Worm (Caenorhabditis elegans) whole organism, young adult: ENCODE results near the gene Y71H2AM.6.

Source experiments
- B0035.1 ChIP-seq: sonication (generic microtip); optimal IDR thresholded peaks from 2 replicates; lab custom pipeline; 2016; ENCODE audit warnings: missing genetic modification characterization, mild to moderate bottlenecking, missing compliant biosample characterization, missing genotype, missing genetic modification reagents
- B0336.3 ChIP-seq: fragments of 200-800 bp; sonication (Bioruptor generic); IDR thresholded peaks from 2 replicates; pipeline ENCODE4 v1.3.6; 2022; ENCODE audit warnings: missing genetic modification characterization, missing compliant biosample characterization
- C06A6.2 ChIP-seq: fragments of 200-800 bp; sonication (Bioruptor generic); conservative IDR thresholded peaks from 2 replicates; pipeline ENCODE4 v1.3.6; 2022; ENCODE audit warnings: missing genetic modification characterization, missing compliant biosample characterization
- D2030.7 ChIP-seq: fragments of 200-800 bp; sonication (Bioruptor generic); IDR thresholded peaks from 2 replicates; pipeline ENCODE4 v1.3.6; 2022; ENCODE audit warnings: missing genetic modification reagents, missing genetic modification characterization, missing compliant biosample characterization
- F22D6.2 ChIP-seq: sonication (generic microtip); optimal IDR thresholded peaks from 2 replicates; lab custom pipeline; 2016; ENCODE audit warnings: mild to moderate bottlenecking, missing genetic modification characterization, missing compliant biosample characterization
- F52B5.7 ChIP-seq: sonication (generic microtip); optimal IDR thresholded peaks from 2 replicates; lab custom pipeline; 2016; ENCODE audit warnings: mild to moderate bottlenecking, missing genetic modification characterization, missing compliant biosample characterization
- K11D2.4 ChIP-seq: fragments of 200-800 bp; sonication (Bioruptor generic); IDR thresholded peaks from 2 replicates; pipeline ENCODE4 v1.3.6; 2022; ENCODE audit warnings: missing genetic modification reagents, missing genetic modification characterization, missing compliant biosample characterization
- K12H6.12 ChIP-seq: fragments of 200-800 bp; sonication (Bioruptor generic); optimal IDR thresholded peaks from 2 replicates; lab custom pipeline; 2018; ENCODE audit warnings: mild to moderate bottlenecking, missing genetic modification characterization, missing compliant biosample characterization
- Y53F4B.3 ChIP-seq: fragments of 200-800 bp; sonication (Bioruptor generic); IDR thresholded peaks from 2 replicates; pipeline ENCODE4 v1.3.6; 2022; ENCODE audit warnings: missing genetic modification reagents, missing genetic modification characterization, missing compliant biosample characterization
- Y56A3A.18 ChIP-seq: fragments of 200-800 bp; sonication (Bioruptor generic); IDR thresholded peaks from 2 replicates; pipeline ENCODE4 v1.3.6; 2022; ENCODE audit warnings: missing genetic modification reagents, missing genetic modification characterization, missing compliant biosample characterization
- Y79H2A.3 ChIP-seq: fragments of 200-800 bp; sonication (Bioruptor generic); conservative IDR thresholded peaks from 2 replicates; pipeline ENCODE4 v1.3.6; 2022; ENCODE audit warnings: missing genetic modification reagents, missing genetic modification characterization, missing compliant biosample characterization
- ama-1 ChIP-seq, 3 experiments: fragments of 150-350 bp in 1 of 3; sonication (generic microtip) in 2 of 3; optimal IDR thresholded peaks; 2 replicates each; lab custom pipeline; 2014 to 2018; ENCODE audit warnings: missing biosample characterization in 2 of 3, missing genetic modification characterization in 2 of 3, missing genetic modification reagents in 2 of 3
- atf-7 ChIP-seq: sonication (generic microtip); optimal IDR thresholded peaks from 2 replicates; lab custom pipeline; 2017; ENCODE audit warnings: mild to moderate bottlenecking, missing genetic modification characterization, missing compliant biosample characterization
- athp-1 ChIP-seq: sonication (generic microtip); optimal IDR thresholded peaks from 2 replicates; lab custom pipeline; 2017; ENCODE audit warnings: mild to moderate bottlenecking, missing genetic modification characterization, missing compliant biosample characterization
- cebp-1 ChIP-seq, 2 experiments: fragments of 200-800 bp in 1 of 2; sonication (Bioruptor generic) in 1 of 2; sonication (generic microtip) in 1 of 2; IDR thresholded peaks in 1 of 2; optimal IDR thresholded peaks in 1 of 2; 2 replicates each; pipeline versions ENCODE4 v1.3.6 to Lab custom; 2017 to 2022; ENCODE audit warnings: missing compliant biosample characterization in 2 of 2, missing genetic modification characterization in 2 of 2, mild to moderate bottlenecking in 1 of 2, missing genetic modification reagents in 1 of 2, moderate library complexity in 1 of 2
- cebp-2 ChIP-seq: fragments of 200-800 bp; sonication (Bioruptor generic); IDR thresholded peaks from 2 replicates; pipeline ENCODE4 v1.3.6; 2022; ENCODE audit warnings: missing genetic modification characterization, missing compliant biosample characterization
- ceh-100 ChIP-seq: fragments of 200-800 bp; sonication (Bioruptor generic); IDR thresholded peaks from 2 replicates; pipeline ENCODE4 v1.3.6; 2022; ENCODE audit warnings: missing genetic modification reagents, missing genetic modification characterization, missing compliant biosample characterization
- ceh-40 ChIP-seq: fragments of 200-800 bp; sonication (Bioruptor generic); IDR thresholded peaks from 2 replicates; pipeline ENCODE4 v1.3.6; 2022; ENCODE audit warnings: missing genetic modification characterization, missing compliant biosample characterization
- ceh-58 ChIP-seq: fragments of 200-800 bp; sonication (Bioruptor generic); IDR thresholded peaks from 2 replicates; pipeline ENCODE4 v1.3.6; 2022; ENCODE audit warnings: missing genetic modification characterization, missing compliant biosample characterization
- dpff-1 ChIP-seq: sonication (generic microtip); optimal IDR thresholded peaks from 2 replicates; lab custom pipeline; 2017; ENCODE audit warnings: mild to moderate bottlenecking, missing genetic modification characterization, missing compliant biosample characterization
- egrh-3 ChIP-seq: fragments of 200-800 bp; sonication (Bioruptor generic); IDR thresholded peaks from 2 replicates; pipeline ENCODE4 v1.3.6; 2022; ENCODE audit warnings: missing genetic modification reagents, missing genetic modification characterization, missing compliant biosample characterization
- ets-4 ChIP-seq: fragments of 200-800 bp; sonication (Bioruptor generic); optimal IDR thresholded peaks from 2 replicates; lab custom pipeline; 2018; ENCODE audit warnings: mild to moderate bottlenecking, missing genetic modification characterization, missing compliant biosample characterization
- fkh-3 ChIP-seq: sonication (generic microtip); optimal IDR thresholded peaks from 2 replicates; lab custom pipeline; 2016; ENCODE audit warnings: mild to moderate bottlenecking, missing genetic modification characterization, missing compliant biosample characterization
- hmg-1.2 ChIP-seq: fragments of 200-800 bp; sonication (Bioruptor generic); IDR thresholded peaks from 2 replicates; pipeline ENCODE4 v1.3.6; 2022; ENCODE audit warnings: missing genetic modification reagents, missing genetic modification characterization, missing compliant biosample characterization
- hmg-20 ChIP-seq: fragments of 200-800 bp; sonication (Bioruptor generic); IDR thresholded peaks from 2 replicates; pipeline ENCODE4 v1.3.6; 2022; ENCODE audit warnings: missing genetic modification reagents, missing genetic modification characterization, missing compliant biosample characterization
- hsf-1 ChIP-seq: fragments of 200-800 bp; sonication (Bioruptor generic); IDR thresholded peaks from 2 replicates; pipeline ENCODE4 v1.3.6; 2022; ENCODE audit warnings: missing genetic modification reagents, missing genetic modification characterization, missing compliant biosample characterization
- let-526 ChIP-seq: fragments of 200-800 bp; sonication (Bioruptor generic); IDR thresholded peaks from 2 replicates; pipeline ENCODE4 v1.3.6; 2022; ENCODE audit warnings: missing genetic modification reagents, missing genetic modification characterization, missing compliant biosample characterization
- let-607 ChIP-seq, 2 experiments: fragments of 200-800 bp in 1 of 2; sonication (Bioruptor generic) in 1 of 2; sonication (generic microtip) in 1 of 2; optimal IDR thresholded peaks; 2 replicates each; lab custom pipeline; 2016 to 2018; ENCODE audit warnings: mild to moderate bottlenecking in 2 of 2, missing compliant biosample characterization in 2 of 2, missing genetic modification characterization in 2 of 2, moderate library complexity in 2 of 2, missing genotype in 1 of 2
- lin-35 ChIP-seq, 3 experiments: fragments of 150-350 bp in 2 of 3; sonication (generic microtip) in 1 of 3; optimal IDR thresholded peaks; 2 replicates each; lab custom pipeline; 2014 to 2018; ENCODE audit warnings: missing biosample characterization in 3 of 3, missing genetic modification characterization in 3 of 3, missing genetic modification reagents in 3 of 3
- lir-1 ChIP-seq: fragments of 200-800 bp; sonication (Bioruptor generic); conservative IDR thresholded peaks from 2 replicates; pipeline ENCODE4 v1.3.6; 2022; ENCODE audit warnings: missing genetic modification reagents, missing genetic modification characterization, missing compliant biosample characterization
- lsl-1 ChIP-seq: fragments of 200-800 bp; sonication (Bioruptor generic); optimal IDR thresholded peaks from 2 replicates; lab custom pipeline; 2018; ENCODE audit warnings: mild to moderate bottlenecking, missing genetic modification characterization, moderate library complexity, missing compliant biosample characterization
- madf-6 ChIP-seq: fragments of 200-800 bp; sonication (Bioruptor generic); IDR thresholded peaks from 2 replicates; pipeline ENCODE4 v1.3.6; 2022; ENCODE audit warnings: missing genetic modification reagents, missing genetic modification characterization, missing compliant biosample characterization
- madf-8 ChIP-seq: fragments of 200-800 bp; sonication (Bioruptor generic); conservative IDR thresholded peaks from 2 replicates; pipeline ENCODE4 v1.3.6; 2022; ENCODE audit warnings: missing genetic modification reagents, missing genetic modification characterization, missing compliant biosample characterization
- mel-28 ChIP-seq: sonication (generic microtip); optimal IDR thresholded peaks from 2 replicates; lab custom pipeline; 2016; ENCODE audit warnings: borderline replicate concordance, mild to moderate bottlenecking, missing genetic modification characterization, missing compliant biosample characterization
- mxl-1 ChIP-seq: sonication (generic microtip); optimal IDR thresholded peaks from 2 replicates; lab custom pipeline; 2016; ENCODE audit warnings: missing genetic modification characterization, missing compliant biosample characterization
- nhr-27 ChIP-seq: fragments of 200-800 bp; sonication (Bioruptor generic); optimal IDR thresholded peaks from 2 replicates; lab custom pipeline; 2018; ENCODE audit warnings: mild to moderate bottlenecking, missing genetic modification characterization, moderate library complexity, missing compliant biosample characterization
- nhr-90 ChIP-seq: sonication (generic microtip); optimal IDR thresholded peaks from 2 replicates; lab custom pipeline; 2016; ENCODE audit warnings: missing genotype, mild to moderate bottlenecking, missing genetic modification characterization, missing compliant biosample characterization
- pbrm-1 ChIP-seq: fragments of 200-800 bp; sonication (Bioruptor generic); IDR thresholded peaks from 2 replicates; pipeline ENCODE4 v1.3.6; 2022; ENCODE audit warnings: missing genetic modification reagents, missing genetic modification characterization, missing compliant biosample characterization
- sea-2 ChIP-seq: fragments of 200-800 bp; sonication (Bioruptor generic); IDR thresholded peaks from 2 replicates; pipeline ENCODE4 v1.3.6; 2022; ENCODE audit warnings: missing genetic modification characterization, missing compliant biosample characterization
- snpc-1.3 ChIP-seq: sonication (generic microtip); optimal IDR thresholded peaks from 2 replicates; lab custom pipeline; 2017; ENCODE audit warnings: missing genetic modification characterization, mild to moderate bottlenecking, missing compliant biosample characterization, antibody characterized with exemption, moderate library complexity, missing genotype, missing genetic modification reagents; ENCODE audit not compliant: insufficient read depth
- tbp1 ChIP-seq: fragments of 200-800 bp; sonication (Bioruptor generic); optimal IDR thresholded peaks from 2 replicates; lab custom pipeline; 2018; ENCODE audit warnings: mild to moderate bottlenecking, missing genetic modification characterization, missing compliant biosample characterization
- tlf-1 ChIP-seq: fragments of 200-800 bp; sonication (Bioruptor generic); optimal IDR thresholded peaks from 2 replicates; lab custom pipeline; 2018; ENCODE audit warnings: mild to moderate bottlenecking, missing genetic modification characterization, missing compliant biosample characterization
- unc-130 ChIP-seq: sonication (generic microtip); optimal IDR thresholded peaks from 2 replicates; lab custom pipeline; 2016; ENCODE audit warnings: missing genetic modification reagents, missing genetic modification characterization, missing compliant biosample characterization
- unc-62 ChIP-seq: fragments of 150-350 bp; optimal IDR thresholded peaks from 2 replicates; lab custom pipeline; 2014; ENCODE audit warnings: missing biosample characterization, missing genetic modification reagents, missing genetic modification characterization
- xnd-1 ChIP-seq: sonication (generic microtip); optimal IDR thresholded peaks from 2 replicates; lab custom pipeline; 2016; ENCODE audit warnings: missing genotype, missing genetic modification reagents, missing genetic modification characterization, missing compliant biosample characterization
- zfh-2 ChIP-seq: fragments of 200-800 bp; sonication (Bioruptor generic); conservative IDR thresholded peaks from 2 replicates; pipeline ENCODE4 v1.3.6; 2022; ENCODE audit warnings: missing genetic modification reagents, missing genetic modification characterization, missing compliant biosample characterization
- zim-3 ChIP-seq: sonication (generic microtip); optimal IDR thresholded peaks from 2 replicates; lab custom pipeline; 2017; ENCODE audit warnings: mild to moderate bottlenecking, missing genetic modification characterization, moderate library complexity, missing compliant biosample characterization

Y71H2AM.6 gene

DNA sequence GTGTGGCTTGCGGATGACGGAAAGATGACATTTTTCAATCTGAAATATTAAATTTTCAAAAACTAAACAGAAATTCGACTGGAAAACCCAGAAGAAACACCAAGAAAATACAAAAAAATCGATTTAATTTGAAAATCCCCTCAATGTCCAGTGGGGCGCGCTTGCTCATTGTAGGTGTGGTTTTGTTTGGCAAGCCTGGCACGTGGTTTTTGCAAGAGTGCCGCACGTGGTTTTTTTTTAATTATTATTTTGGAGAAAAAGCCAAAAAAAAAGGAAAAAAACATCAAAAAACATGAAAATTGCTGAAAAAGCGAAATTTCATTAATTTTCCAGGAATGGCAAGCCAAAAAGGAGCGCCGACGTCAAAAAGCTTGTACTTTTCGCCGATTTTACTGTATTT, 12.2 kb upstream of the Y71H2AM.6 start, which contains the start of gene swsn-3 (continued):
- 0 out of 2 replicates have a peak, but pooled peaks have one; percentile 14 for TF ChIP-seq egrh-3 (GFP tag; lab: Robert Waterston, UW)
- TF ChIP-seq cebp-1 (GFP tag; IDR thresholded peaks at IDR 0.05; lab: Robert Waterston, UW): no peak
- TF ChIP-seq cebp-1 (tag; optimal IDR thresholded peaks at IDR 0.05; lab: Kevin White, UChicago): peak; percentile 76
- TF ChIP-seq ama-1 (optimal IDR thresholded peaks at IDR 0.05; lab: Kevin White, UChicago): no peak
- TF ChIP-seq ama-1 (GFP tag; optimal IDR thresholded peaks at IDR 0.05; lab: Kevin White, UChicago): peak; percentile 20 to 72
- peak; percentile 59 for TF ChIP-seq hmg-1.2 (GFP tag; lab: Robert Waterston, UW)
- no peak for TF ChIP-seq zfh-2 (GFP tag; lab: Robert Waterston, UW)
- TF ChIP-seq Y53F4B.3 (GFP tag; lab: Robert Waterston, UW): 0 out of 2 replicates have a peak, but pooled peaks have one; percentile 15
- TF ChIP-seq tlf-1 (GFP tag; lab: Kevin White, UChicago): peak; percentile 63
- peak; percentile 41; the same call in 1 of the 2 replicates for TF ChIP-seq lir-1
- peak; percentile 68 for TF ChIP-seq unc-130 (GFP tag; lab: Kevin White, UChicago)
- no peak for TF ChIP-seq dpff-1 (tag; lab: Kevin White, UChicago)
- peak; percentile 49 for TF ChIP-seq xnd-1 (tag; lab: Kevin White, UChicago)
- peak; percentile 84 for TF ChIP-seq madf-6 (GFP tag; lab: Robert Waterston, UW)
- no peak for TF ChIP-seq fkh-3 (tag; lab: Kevin White, UChicago)
- peak; percentile 60; the same call in 1 of the 2 replicates for TF ChIP-seq K11D2.4 (GFP tag; lab: Robert Waterston, UW)
- peak; percentile 83; the same call in 1 of the 2 replicates for TF ChIP-seq Y56A3A.18 (GFP tag; lab: Robert Waterston, UW)
- TF ChIP-seq hsf-1: no peak
- no peak for TF ChIP-seq nhr-27 (tag; lab: Kevin White, UChicago)
- TF ChIP-seq ceh-40 (GFP tag; lab: Robert Waterston, UW): no peak
- TF ChIP-seq lsl-1 (GFP tag; lab: Kevin White, UChicago): peak; percentile 75
- peak in 1 of 2 experiments; percentile 44 for TF ChIP-seq let-607 (tag; optimal IDR thresholded peaks at IDR 0.05; lab: Kevin White, UChicago)
- TF ChIP-seq unc-62 (GFP tag; lab: Kevin White, UChicago): no peak
- peak; percentile 19 for TF ChIP-seq F52B5.7 (tag; lab: Kevin White, UChicago)
- no peak for TF ChIP-seq Y79H2A.3 (GFP tag; lab: Robert Waterston, UW)
- TF ChIP-seq mel-28 (tag; lab: Kevin White, UChicago): no peak
- no peak for TF ChIP-seq sea-2 (GFP tag; lab: Robert Waterston, UW)
- no peak for TF ChIP-seq ceh-58 (GFP tag; lab: Robert Waterston, UW)
- peak; percentile 95 for TF ChIP-seq athp-1
- no peak for TF ChIP-seq ets-4 (GFP tag; lab: Kevin White, UChicago)
- TF ChIP-seq B0336.3 (GFP tag; lab: Robert Waterston, UW): peak; percentile 73
- peak; percentile 55 for TF ChIP-seq K12H6.12 (tag; lab: Kevin White, UChicago)
- TF ChIP-seq atf-7 (tag; lab: Kevin White, UChicago): peak; percentile 7
- peak; percentile 60 for TF ChIP-seq tbp1 (GFP tag; lab: Kevin White, UChicago)
- 0 out of 2 replicates have a peak, but pooled peaks have one; percentile 40 for TF ChIP-seq hmg-20 (GFP tag; lab: Robert Waterston, UW)
- TF ChIP-seq lin-35 (GFP tag; optimal IDR thresholded peaks at IDR 0.05; lab: Kevin White, UChicago): peak in 1 of 3 experiments; percentile 89
- peak; percentile 42 for TF ChIP-seq madf-8
- peak; percentile 79 for TF ChIP-seq C06A6.2
- no peak for TF ChIP-seq B0035.1 (tag; lab: Kevin White, UChicago)
- peak; percentile 79 for TF ChIP-seq D2030.7 (GFP tag; lab: Robert Waterston, UW)
- no peak for TF ChIP-seq cebp-2
- peak; percentile 75 for TF ChIP-seq snpc-1.3 (tag; lab: Kevin White, UChicago)
- no peak for TF ChIP-seq nhr-90 (tag; lab: Kevin White, UChicago)
- 0 out of 2 replicates have a peak, but pooled peaks have one; percentile 15 for TF ChIP-seq let-526 (GFP tag; lab: Robert Waterston, UW)
- peak; percentile 32 for TF ChIP-seq mxl-1 (tag; lab: Kevin White, UChicago)
- TF ChIP-seq F22D6.2 (tag; lab: Kevin White, UChicago): no peak
- no peak for TF ChIP-seq zim-3
- TF ChIP-seq ceh-100: peak; percentile 82
- peak; percentile 86 for TF ChIP-seq pbrm-1
